Worm (Caenorhabditis elegans): Measurements from ENCODE around the gene sel-10.

sel-10 gene

ce11 chrV:13787225-13787898 lies 31.8 kb upstream of the sel-10 start, which contains the start of the genes F53C11.4 and F53C11.5 (continued):
- TF ChIP-seq lin-29 (GFP tag; IDR thresholded peaks at IDR 0.05) (no peak), mxl-2 (GFP tag; conservative IDR thresholded peaks at IDR 0.05) (no peak), ceh-28 (tag; optimal IDR thresholded peaks at IDR 0.05) (no peak), zfp-3 (GFP tag; conservative IDR thresholded peaks at IDR 0.05) (no peak), nhr-10 (tag; optimal IDR thresholded peaks at IDR 0.05) (no peak), nhr-48 (tag; optimal IDR thresholded peaks at IDR 0.05) (peak; percentile 67), Y5F2A.4 (GFP tag; optimal IDR thresholded peaks at IDR 0.05) (no peak), dmd-6 (GFP tag; IDR thresholded peaks at IDR 0.05) (peak; percentile 69), aha-1 (tag) (no peak), lin-39 (tag; optimal IDR thresholded peaks at IDR 0.05) (no peak), ceh-44 (GFP tag; IDR thresholded peaks at IDR 0.05) (no peak), ztf-7 (tag; optimal IDR thresholded peaks at IDR 0.05) (no peak), hif-1 (tag; optimal IDR thresholded peaks at IDR 0.05) (peak in 1 of 2 experiments; percentile 79), ceh-62 (tag; optimal IDR thresholded peaks at IDR 0.05) (no peak), nhr-237 (tag; optimal IDR thresholded peaks at IDR 0.05) (no peak), dmd-9 (GFP tag; IDR thresholded peaks at IDR 0.05) (no peak), hlh-30 (tag; optimal IDR thresholded peaks at IDR 0.05; ENCODE audit: insufficient read depth) (peak; percentile 16), snpc-4 (tag; optimal IDR thresholded peaks at IDR 0.05) (no peak), skn-1 (tag; optimal IDR thresholded peaks at IDR 0.05) (no peak), T20F7.1 (GFP tag; optimal IDR thresholded peaks at IDR 0.05) (peak; percentile 19), ceh-32 (tag; optimal IDR thresholded peaks at IDR 0.05; ENCODE audit: poor library complexity) (no peak), D1046.2 (GFP tag; IDR thresholded peaks at IDR 0.05) (no peak), daf-12 (tag; optimal IDR thresholded peaks at IDR 0.05) (no peak), daf-8 (GFP tag; IDR thresholded peaks at IDR 0.05) (no peak), ceh-82 (tag; optimal IDR thresholded peaks at IDR 0.05) (no peak), hmg-1.1 (GFP tag; IDR thresholded peaks at IDR 0.05) (0 out of 2 replicates have a peak, but pooled peaks have one; percentile 12), tra-1 (GFP tag; IDR thresholded peaks at IDR 0.05) (0 out of 2 replicates have a peak, but pooled peaks have one; percentile 24), egl-43 (GFP tag; IDR thresholded peaks at IDR 0.05) (no peak), ceh-20 (GFP tag; IDR thresholded peaks at IDR 0.05) (no peak), nhr-111 (GFP tag; optimal IDR thresholded peaks at IDR 0.05) (no peak), mep-1 (tag; optimal IDR thresholded peaks at IDR 0.05) (peak; percentile 11), tag-97 (GFP tag; IDR thresholded peaks at IDR 0.05) (no peak), mdl-1 (tag; optimal IDR thresholded peaks at IDR 0.05) (no peak), mxl-3 (GFP tag; optimal IDR thresholded peaks at IDR 0.05) (no peak), attf-4 (tag; optimal IDR thresholded peaks at IDR 0.05) (no peak), ctbp-1 (GFP tag; IDR thresholded peaks at IDR 0.05) (no peak), ama-1 (optimal IDR thresholded peaks at IDR 0.05) (peak; percentile 51), nhr-76 (tag; optimal IDR thresholded peaks at IDR 0.05) (no peak), lsy-2 (tag; optimal IDR thresholded peaks at IDR 0.05) (peak in 1 of 2 experiments; percentile 86), nhr-42 (GFP tag; IDR thresholded peaks at IDR 0.05) (no peak)

DNA sequence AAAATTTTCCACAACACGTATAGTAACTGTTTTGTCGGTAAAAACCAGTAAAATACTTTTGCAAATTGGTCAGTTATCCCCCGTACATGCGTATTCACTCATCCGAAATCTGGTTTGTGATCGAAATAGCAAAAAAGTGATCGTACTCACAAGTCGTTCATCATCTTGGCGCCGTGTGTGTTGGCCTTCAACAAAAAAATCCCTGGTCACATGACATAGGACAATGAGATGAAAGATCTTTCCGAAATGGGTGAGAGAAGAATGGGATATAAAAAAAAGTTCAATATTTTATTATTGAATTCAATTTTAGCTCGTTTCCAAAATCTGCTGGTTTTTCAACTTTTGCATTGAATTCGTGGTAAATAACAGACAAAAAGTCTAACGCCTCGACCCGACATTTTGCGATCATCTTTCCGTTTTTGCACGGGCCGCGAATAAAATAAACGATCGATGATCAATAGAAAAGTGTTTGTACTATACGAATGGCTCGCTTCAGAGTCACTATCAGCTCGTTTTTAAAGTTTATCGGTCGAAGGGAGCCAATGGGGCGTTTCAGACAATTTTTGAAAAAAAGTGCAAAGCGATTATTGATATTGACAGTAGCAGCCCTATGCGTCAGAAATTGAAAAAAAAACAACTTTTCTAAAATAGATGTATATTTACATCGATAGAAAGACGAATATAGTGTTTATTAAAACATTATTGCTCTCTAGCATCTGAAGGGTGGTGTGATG lies 31.0 kb upstream of the sel-10 start:
- TF ChIP-seq aly-2 (tag; optimal IDR thresholded peaks at IDR 0.05) (no peak), nhr-11 (tag; optimal IDR thresholded peaks at IDR 0.05) (peak; percentile 15), hlh-30 (tag; optimal IDR thresholded peaks at IDR 0.05; ENCODE audit: insufficient read depth) (peak; percentile 82), mep-1 (tag; optimal IDR thresholded peaks at IDR 0.05) (peak; percentile 25), dve-1 (tag; optimal IDR thresholded peaks at IDR 0.05; ENCODE audit: insufficient read depth) (peak; percentile 68), mxl-3 (GFP tag; optimal IDR thresholded peaks at IDR 0.05) (no peak), F10B5.3 (tag; optimal IDR thresholded peaks at IDR 0.05) (no peak), aha-1 (tag) (peak; percentile 51), nhr-42 (GFP tag; IDR thresholded peaks at IDR 0.05) (no peak), unc-130 (GFP tag; optimal IDR thresholded peaks at IDR 0.05) (no peak), dmd-6 (GFP tag; IDR thresholded peaks at IDR 0.05) (peak; percentile 29; the same call in 1 of the 2 replicates), mdt-29 (GFP tag; IDR thresholded peaks at IDR 0.05) (no peak), daf-16 (GFP tag; optimal IDR thresholded peaks at IDR 0.05) (no peak), daf-16 (tag; optimal IDR thresholded peaks at IDR 0.05) (peak; percentile 85), pha-4 (GFP tag; IDR thresholded peaks at IDR 0.05) (no peak), pha-4 (tag; optimal IDR thresholded peaks at IDR 0.05) (peak; percentile 2), ceh-44 (GFP tag; IDR thresholded peaks at IDR 0.05) (no peak)
